Worm (Caenorhabditis elegans) whole organism, midembryonic: ENCODE results near the gene M195.2.

Source experiments
- T22C8.4 ChIP-seq: fragments of 200-800 bp; sonication (Bioruptor generic); IDR thresholded peaks from 2 replicates; pipeline ENCODE4 v1.3.6; 2022; ENCODE audit warnings: missing genetic modification characterization, missing compliant biosample characterization
- cog-1 ChIP-seq: sonication (generic microtip); optimal IDR thresholded peaks from 2 replicates; lab custom pipeline; 2016; ENCODE audit warnings: missing genetic modification characterization, missing compliant biosample characterization
- flt-1 ChIP-seq: fragments of 200-800 bp; sonication (Bioruptor generic); IDR thresholded peaks from 2 replicates; pipeline ENCODE4 v1.3.6; 2022; ENCODE audit warnings: missing genetic modification characterization, missing compliant biosample characterization
- med-1 ChIP-seq: sonication (generic microtip); optimal IDR thresholded peaks from 2 replicates; lab custom pipeline; 2017; ENCODE audit warnings: missing genetic modification characterization, mild to moderate bottlenecking, missing compliant biosample characterization, antibody characterized with exemption, missing genetic modification reagents; ENCODE audit not compliant: insufficient read depth
- ref-1 ChIP-seq: fragments of 200-800 bp; sonication (Bioruptor generic); conservative IDR thresholded peaks from 2 replicates; pipeline ENCODE4 v1.3.6; 2022; ENCODE audit warnings: missing genetic modification reagents, missing genetic modification characterization, missing compliant biosample characterization
- tab-1 ChIP-seq: fragments of 200-800 bp; sonication (Bioruptor generic); IDR thresholded peaks from 2 replicates; pipeline ENCODE4 v1.3.6; 2022; ENCODE audit warnings: missing genetic modification characterization, missing compliant biosample characterization
- ztf-23 ChIP-seq: fragments of 200-800 bp; sonication (Bioruptor generic); IDR thresholded peaks from 2 replicates; pipeline ENCODE4 v1.3.6; 2022; ENCODE audit warnings: missing genetic modification reagents, missing genetic modification characterization, missing compliant biosample characterization

DNA sequence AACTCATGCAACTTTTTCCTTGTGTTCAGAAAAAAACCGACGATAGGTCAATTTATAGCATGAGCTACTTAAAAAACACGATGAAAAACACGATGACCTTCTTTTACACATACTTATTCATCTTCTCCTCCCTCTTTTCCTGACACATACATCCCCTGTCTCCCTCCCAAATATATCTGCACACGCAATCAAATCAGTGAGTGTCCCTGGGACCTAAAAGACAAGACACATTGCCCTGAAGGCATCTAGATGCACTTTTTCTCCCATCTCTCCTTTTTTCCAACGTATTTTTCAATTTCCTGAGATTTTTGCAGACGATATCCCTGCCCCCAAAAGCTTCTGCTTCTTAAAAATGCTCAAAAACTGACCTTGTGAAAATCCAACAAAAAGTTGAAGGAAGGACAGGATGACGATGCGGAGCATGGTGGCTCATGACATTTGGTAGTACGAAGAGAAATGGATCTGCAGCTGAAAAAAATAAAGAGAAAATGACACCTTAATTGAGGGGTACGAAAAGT lies 6.3 kb upstream of the M195.2 start, which contains the start of gene C26D10.6:
- TF ChIP-seq T22C8.4 (no peak), tab-1 (GFP tag; lab: Robert Waterston, UW) (no peak), flt-1 (GFP tag; lab: Robert Waterston, UW) (no peak), cog-1 (tag; lab: Kevin White, UChicago) (no peak), ref-1 (GFP tag; lab: Robert Waterston, UW) (no peak), med-1 (GFP tag; lab: Kevin White, UChicago) (no peak), ztf-23 (no peak)
